Worm (Caenorhabditis elegans) whole organism, L1 larva: ENCODE results near the gene flp-23.
A peak's percentile ranks its signal among the peaks of the same experiment; 100 is the strongest.

Experiments
- blmp-1 ChIP-seq: fragments of 150-350 bp; optimal IDR thresholded peaks from 2 replicates; lab custom pipeline; 2014; ENCODE audit warnings: missing biosample characterization, missing genetic modification characterization
- ceh-82 ChIP-seq, 3 experiments: fragments of 150-350 bp in 1 of 3; sonication (generic microtip) in 2 of 3; optimal IDR thresholded peaks; 2 replicates each; lab custom pipeline; 2014 to 2017; ENCODE audit warnings: missing biosample characterization in 3 of 3, missing genetic modification characterization in 3 of 3
- nhr-77 ChIP-seq: fragments of 150-350 bp; optimal IDR thresholded peaks from 2 replicates; lab custom pipeline; 2014; ENCODE audit warnings: missing biosample characterization, missing genetic modification characterization

DNA sequence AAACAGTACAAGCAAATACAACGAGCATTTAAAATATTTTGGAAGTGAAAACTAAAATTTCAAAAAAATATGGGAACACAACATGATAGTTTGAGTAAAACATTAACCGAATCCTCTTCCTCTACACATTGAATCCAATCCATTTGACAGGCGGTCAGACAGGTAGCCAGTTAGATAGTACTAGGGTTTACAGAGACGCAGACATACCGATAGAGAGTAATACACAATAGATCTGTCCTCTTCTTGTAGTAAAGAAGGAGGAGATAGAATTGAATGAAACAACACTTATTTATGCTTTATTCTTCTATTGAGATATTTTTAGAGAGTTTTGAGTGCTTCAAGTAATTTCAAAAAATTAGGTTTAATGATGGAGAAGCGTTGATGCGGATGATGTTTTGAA is 18.1 kb downstream of the flp-23 start:
- TF ChIP-seq ceh-82 (tag; optimal IDR thresholded peaks at IDR 0.05; lab: Kevin White, UChicago): no peak
- TF ChIP-seq nhr-77 (tag; lab: Kevin White, UChicago): no peak
- peak; percentile 23 for TF ChIP-seq blmp-1 (tag; lab: Kevin White, UChicago)
